ENCODE assay signal across 7 worm cellular contexts in genomic region chrV:16000433-16000832, ce11.
TF ChIP-seq lines count a peak whose summit lies in the region.

Gene nhr-50, minus strand, starts transcription at chrV:16000631.

TF ChIP-seq in whole organism, L1 larva, 84 proteins besides CTCF, POLR2A, EP300 and RAD21 (continues in another document):
- TF ChIP-seq nhr-237 (tag; optimal IDR thresholded peaks at IDR 0.05; lab: Kevin White, UChicago) = peak; percentile 18
- TF ChIP-seq snu-23 (GFP tag; optimal IDR thresholded peaks at IDR 0.05; lab: Kevin White, UChicago) = peak; percentile 46
- TF ChIP-seq unc-98 (GFP tag; IDR thresholded peaks at IDR 0.05; lab: Robert Waterston, UW) = no peak
- no peak for TF ChIP-seq aly-2 (tag; optimal IDR thresholded peaks at IDR 0.05; lab: Kevin White, UChicago)
- no peak for TF ChIP-seq dsc-1 (tag; optimal IDR thresholded peaks at IDR 0.05; lab: Kevin White, UChicago)
- peak; percentile 10 for TF ChIP-seq rnt-1 (tag; optimal IDR thresholded peaks at IDR 0.05; lab: Kevin White, UChicago)
- TF ChIP-seq nhr-20 (tag; optimal IDR thresholded peaks at IDR 0.05; lab: Kevin White, UChicago) = peak; percentile 70
- TF ChIP-seq nhr-85 (tag; lab: Kevin White, UChicago) = peak; percentile 85
- TF ChIP-seq Y116A8C.19 (tag; optimal IDR thresholded peaks at IDR 0.05; lab: Kevin White, UChicago; ENCODE audit: borderline replicate concordance) = no peak
- peak; percentile 93 for TF ChIP-seq jun-1 (tag; optimal IDR thresholded peaks at IDR 0.05; lab: Kevin White, UChicago)
- no peak for TF ChIP-seq unc-30 (tag; optimal IDR thresholded peaks at IDR 0.05; lab: Kevin White, UChicago)
- peak; percentile 91 for TF ChIP-seq fos-1 (tag; optimal IDR thresholded peaks at IDR 0.05; lab: Kevin White, UChicago)
- TF ChIP-seq elt-3 (tag; optimal IDR thresholded peaks at IDR 0.05; lab: Kevin White, UChicago) = peak in 1 of 6 experiments; percentile 21

TF ChIP-seq in whole organism, L2 larva, 48 proteins besides CTCF, POLR2A, EP300 and RAD21 (continues in another document):
- TF ChIP-seq nhr-21 (tag; optimal IDR thresholded peaks at IDR 0.05; lab: Kevin White, UChicago) (peak; percentile 45), ztf-1 (GFP tag; conservative IDR thresholded peaks at IDR 0.05; lab: Robert Waterston, UW) (no peak), unc-39 (tag; optimal IDR thresholded peaks at IDR 0.05; lab: Kevin White, UChicago) (no peak), lsy-2 (tag; optimal IDR thresholded peaks at IDR 0.05; lab: Kevin White, UChicago) (no peak), sma-9 (GFP tag; optimal IDR thresholded peaks at IDR 0.05; lab: Kevin White, UChicago) (peak; percentile 91), sma-9 (tag; optimal IDR thresholded peaks at IDR 0.05; lab: Kevin White, UChicago) (no peak), elt-1 (tag; optimal IDR thresholded peaks at IDR 0.05; lab: Kevin White, UChicago) (no peak), nhr-6 (tag; optimal IDR thresholded peaks at IDR 0.05; lab: Kevin White, UChicago) (no peak), nhr-237 (tag; optimal IDR thresholded peaks at IDR 0.05; lab: Kevin White, UChicago) (no peak), lin-11 (tag; optimal IDR thresholded peaks at IDR 0.05; lab: Kevin White, UChicago) (no peak), sma-3 (GFP tag; optimal IDR thresholded peaks at IDR 0.05; lab: Kevin White, UChicago) (peak; percentile 69), blmp-1 (tag; optimal IDR thresholded peaks at IDR 0.05; lab: Kevin White, UChicago; ENCODE audit: insufficient read depth) (peak; percentile 97), fos-1 (tag; optimal IDR thresholded peaks at IDR 0.05; lab: Kevin White, UChicago) (peak; percentile 99), mab-5 (tag; optimal IDR thresholded peaks at IDR 0.05; lab: Kevin White, UChicago) (no peak)

TF ChIP-seq in whole organism, L3 larva, 47 proteins besides CTCF, POLR2A, EP300 and RAD21:
- TF ChIP-seq egl-27 (tag; optimal IDR thresholded peaks at IDR 0.05; lab: Kevin White, UChicago) (no peak), mdl-1 (tag; optimal IDR thresholded peaks at IDR 0.05; lab: Kevin White, UChicago) (peak; percentile 13), jun-1 (tag; optimal IDR thresholded peaks at IDR 0.05; lab: Kevin White, UChicago) (peak; percentile 92), fkh-10 (GFP tag; optimal IDR thresholded peaks at IDR 0.05; lab: Kevin White, UChicago) (no peak), pqm-1 (tag; optimal IDR thresholded peaks at IDR 0.05; lab: Kevin White, UChicago) (peak; percentile 84), elt-2 (tag; optimal IDR thresholded peaks at IDR 0.05; lab: Kevin White, UChicago) (peak; percentile 80), nhr-23 (tag; optimal IDR thresholded peaks at IDR 0.05; lab: Kevin White, UChicago) (peak; percentile 55), fos-1 (tag; optimal IDR thresholded peaks at IDR 0.05; lab: Kevin White, UChicago) (peak; percentile 69), skn-1 (tag; optimal IDR thresholded peaks at IDR 0.05; lab: Kevin White, UChicago) (peak; percentile 13), pha-4 (tag; optimal IDR thresholded peaks at IDR 0.05; lab: Kevin White, UChicago) (peak; percentile 93), nhr-25 (tag; optimal IDR thresholded peaks at IDR 0.05; lab: Kevin White, UChicago) (peak; percentile 12)

TF ChIP-seq in whole organism, L4 larva, 104 proteins besides CTCF, POLR2A, EP300 and RAD21 (continues in another document):
- TF ChIP-seq php-3 (GFP tag; IDR thresholded peaks at IDR 0.05; lab: Robert Waterston, UW) (no peak), jun-1 (tag; optimal IDR thresholded peaks at IDR 0.05; lab: Kevin White, UChicago) (peak; percentile 18), lin-29 (GFP tag; IDR thresholded peaks at IDR 0.05; lab: Robert Waterston, UW) (no peak), snpc-1.2 (GFP tag; IDR thresholded peaks at IDR 0.05; lab: Robert Waterston, UW) (no peak), F26F4.8 (GFP tag; conservative IDR thresholded peaks at IDR 0.05; lab: Robert Waterston, UW) (no peak), aly-2 (tag; optimal IDR thresholded peaks at IDR 0.05; lab: Kevin White, UChicago) (no peak), attf-4 (tag; optimal IDR thresholded peaks at IDR 0.05; lab: Kevin White, UChicago) (no peak), mxl-2 (GFP tag; conservative IDR thresholded peaks at IDR 0.05; lab: Robert Waterston, UW) (no peak), ceh-82 (tag; optimal IDR thresholded peaks at IDR 0.05; lab: Kevin White, UChicago) (no peak), skn-1 (tag; optimal IDR thresholded peaks at IDR 0.05; lab: Kevin White, UChicago) (no peak), duxl-1 (tag; optimal IDR thresholded peaks at IDR 0.05; lab: Kevin White, UChicago; ENCODE audit: poor library complexity) (no peak), nhr-25 (tag; optimal IDR thresholded peaks at IDR 0.05; lab: Kevin White, UChicago; ENCODE audit: borderline replicate concordance, insufficient read depth) (no peak), mxl-3 (GFP tag; optimal IDR thresholded peaks at IDR 0.05; lab: Kevin White, UChicago) (peak; percentile 14), madf-9 (GFP tag; conservative IDR thresholded peaks at IDR 0.05; lab: Robert Waterston, UW) (no peak)

TF ChIP-seq in whole organism, late embryonic, 69 proteins besides CTCF, POLR2A, EP300 and RAD21:
- TF ChIP-seq elt-2 (tag; optimal IDR thresholded peaks at IDR 0.05; lab: Kevin White, UChicago) (no peak), hlh-30 (tag; optimal IDR thresholded peaks at IDR 0.05; lab: Kevin White, UChicago; ENCODE audit: insufficient read depth) (peak; percentile 15)

TF ChIP-seq in whole organism, mixed stage, embryonic, 35 proteins besides CTCF, POLR2A, EP300 and RAD21:
- peak; percentile 36 for TF ChIP-seq pha-4 (tag; optimal IDR thresholded peaks at IDR 0.05; lab: Kevin White, UChicago)
- TF ChIP-seq unc-120 (tag; optimal IDR thresholded peaks at IDR 0.05; lab: Kevin White, UChicago; ENCODE audit: poor library complexity, severe bottlenecking) = no peak
- TF ChIP-seq nhr-76 (tag; optimal IDR thresholded peaks at IDR 0.05; lab: Kevin White, UChicago) = no peak
- no peak for TF ChIP-seq mab-5 (tag; optimal IDR thresholded peaks at IDR 0.05; lab: Kevin White, UChicago)

TF ChIP-seq in whole organism, young adult, 124 proteins besides CTCF, POLR2A, EP300 and RAD21:
- TF ChIP-seq T26A5.8 (tag; optimal IDR thresholded peaks at IDR 0.05; lab: Kevin White, UChicago) = no peak
- TF ChIP-seq nhr-27 (tag; optimal IDR thresholded peaks at IDR 0.05; lab: Kevin White, UChicago) = no peak
- no peak for TF ChIP-seq nhr-120 (GFP tag; IDR thresholded peaks at IDR 0.05; lab: Robert Waterston, UW)
- peak; percentile 77 for TF ChIP-seq atf-7 (tag; optimal IDR thresholded peaks at IDR 0.05; lab: Kevin White, UChicago)
- peak; percentile 78 for TF ChIP-seq nhr-80 (tag; optimal IDR thresholded peaks at IDR 0.05; lab: Kevin White, UChicago)
- TF ChIP-seq sea-2 (GFP tag; IDR thresholded peaks at IDR 0.05; lab: Robert Waterston, UW) = no peak
- TF ChIP-seq attf-5 (GFP tag; optimal IDR thresholded peaks at IDR 0.05; lab: Kevin White, UChicago) = peak; percentile 20
- TF ChIP-seq dox-1 (GFP tag; IDR thresholded peaks at IDR 0.05; lab: Robert Waterston, UW) = peak; percentile 50; the same call in 1 of the 2 replicates
- TF ChIP-seq sptf-2 (GFP tag; optimal IDR thresholded peaks at IDR 0.05; lab: Kevin White, UChicago) = no peak
- no peak for TF ChIP-seq lag-1 (GFP tag; IDR thresholded peaks at IDR 0.05; lab: Robert Waterston, UW)
- TF ChIP-seq nfyb-1 (GFP tag; IDR thresholded peaks at IDR 0.05; lab: Robert Waterston, UW) = peak; percentile 34; the same call in 1 of the 2 replicates
- TF ChIP-seq die-1 (tag; optimal IDR thresholded peaks at IDR 0.05; lab: Kevin White, UChicago) = no peak
- no peak for TF ChIP-seq ceh-79 (tag; optimal IDR thresholded peaks at IDR 0.05; lab: Kevin White, UChicago)
- no peak for TF ChIP-seq xnd-1 (tag; optimal IDR thresholded peaks at IDR 0.05; lab: Kevin White, UChicago)
- peak; percentile 58; the same call in 1 of the 2 replicates for TF ChIP-seq hmg-1.2 (GFP tag; IDR thresholded peaks at IDR 0.05; lab: Robert Waterston, UW)
- no peak for TF ChIP-seq pbrm-1 (GFP tag; IDR thresholded peaks at IDR 0.05; lab: Robert Waterston, UW)
- no peak for TF ChIP-seq hrde-1 (tag; optimal IDR thresholded peaks at IDR 0.05; lab: Kevin White, UChicago; ENCODE audit: borderline replicate concordance)
